Worm (Caenorhabditis elegans): ENCODE data around the gene C50B6.9.

Gene C50B6.9

DNA sequence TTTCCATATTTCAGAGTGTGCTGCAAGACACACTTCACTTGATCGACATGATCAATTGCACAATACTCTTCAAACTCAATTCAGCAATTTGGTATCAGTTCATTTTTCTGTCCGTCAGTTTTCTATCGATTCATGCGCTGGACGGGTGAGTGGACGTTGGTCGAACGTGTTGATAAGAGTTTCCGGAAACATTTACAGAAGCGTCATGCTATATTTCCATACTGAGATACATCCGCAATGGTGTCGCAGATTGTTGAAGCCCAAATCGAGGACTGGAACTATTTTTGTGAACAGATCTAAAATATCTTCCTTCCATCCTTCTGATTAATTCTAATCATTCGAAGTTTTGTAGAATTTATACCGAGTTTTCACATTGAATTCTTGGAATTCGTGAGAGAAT, 33.5 kb downstream of the C50B6.9 start:
- TF ChIP-seq efl-1 (optimal IDR thresholded peaks at IDR 0.05) (no peak), efl-1 (GFP tag; optimal IDR thresholded peaks at IDR 0.05 in 1 of 2) (peak in 1 of 2 experiments; percentile 93), ceh-63 (GFP tag; optimal IDR thresholded peaks at IDR 0.05) (no peak), nhr-19 (GFP tag; conservative IDR thresholded peaks at IDR 0.05) (no peak), lin-35 (GFP tag; optimal IDR thresholded peaks at IDR 0.05) (peak in 1 of 2 experiments; percentile 0), grh-1 (GFP tag; IDR thresholded peaks at IDR 0.05) (peak; percentile 16; the same call in 1 of the 2 replicates), lir-3 (tag; optimal IDR thresholded peaks at IDR 0.05; ENCODE audit: poor library complexity) (no peak), aly-2 (tag; optimal IDR thresholded peaks at IDR 0.05) (no peak), jun-1 (tag; optimal IDR thresholded peaks at IDR 0.05) (no peak), unc-98 (GFP tag; IDR thresholded peaks at IDR 0.05) (no peak), mep-1 (tag; optimal IDR thresholded peaks at IDR 0.05) (no peak), elt-2 (tag; optimal IDR thresholded peaks at IDR 0.05) (peak; percentile 81)

DNA sequence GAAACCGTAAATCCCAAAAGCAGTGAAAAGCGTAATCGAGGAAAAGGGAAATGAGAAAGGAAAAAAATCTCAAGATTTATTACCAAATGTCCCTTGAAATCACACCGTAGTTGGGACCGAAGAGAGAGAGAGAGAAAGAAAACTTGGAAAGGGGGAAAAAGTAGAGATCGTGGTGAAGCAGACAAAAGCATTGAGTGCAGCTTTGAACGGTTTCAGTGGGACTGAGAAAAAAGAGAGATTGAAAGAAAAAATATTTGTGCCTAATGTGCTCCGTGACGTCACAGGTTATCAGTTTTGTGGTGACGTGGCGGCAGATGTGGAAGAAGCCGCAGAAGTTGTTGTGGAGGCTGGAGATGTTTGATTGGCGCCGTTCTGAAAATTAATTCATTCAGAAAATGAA, 34.1 kb downstream of the C50B6.9 start:
- TF ChIP-seq nhr-84 (tag; optimal IDR thresholded peaks at IDR 0.05) (no peak), nhr-85 (tag) (peak; percentile 23), blmp-1 (tag; optimal IDR thresholded peaks at IDR 0.05) (peak; percentile 63), efl-3 (GFP tag; optimal IDR thresholded peaks at IDR 0.05) (no peak), ceh-82 (tag; optimal IDR thresholded peaks at IDR 0.05) (no peak)

DNA sequence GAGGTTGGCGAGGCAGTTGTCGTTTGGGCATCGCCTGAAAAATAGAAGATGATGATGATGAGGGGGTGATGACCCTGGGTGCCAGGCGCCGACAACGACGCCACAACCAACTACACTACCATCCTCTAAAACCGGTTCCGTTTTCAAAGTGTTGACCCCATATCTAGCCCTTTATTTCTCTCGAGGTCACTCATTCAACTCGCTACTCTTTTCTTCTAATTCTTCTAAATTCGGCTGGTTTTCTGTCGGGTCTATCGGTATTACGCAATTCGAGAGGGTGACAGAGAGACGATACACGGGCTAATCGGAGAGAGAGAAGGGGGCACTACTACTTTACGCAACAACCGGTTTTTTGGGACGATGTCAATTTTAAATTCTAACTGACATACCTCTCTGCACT, 35.2 kb downstream of the C50B6.9 start:
- TF ChIP-seq egl-27 (tag; optimal IDR thresholded peaks at IDR 0.05), result peak; percentile 19 to 38
- peak; percentile 10 for TF ChIP-seq hpl-2 (GFP tag; optimal IDR thresholded peaks at IDR 0.05)
- TF ChIP-seq aly-2 (tag; optimal IDR thresholded peaks at IDR 0.05), result no peak
- peak; percentile 21 to 69 for TF ChIP-seq lin-35 (GFP tag; optimal IDR thresholded peaks at IDR 0.05)
- no peak for TF ChIP-seq ama-1 (optimal IDR thresholded peaks at IDR 0.05)
- no peak for TF ChIP-seq snpc-4 (tag; optimal IDR thresholded peaks at IDR 0.05)
- TF ChIP-seq ztf-11 (tag; optimal IDR thresholded peaks at IDR 0.05), result no peak
- TF ChIP-seq rnt-1 (tag; optimal IDR thresholded peaks at IDR 0.05), result peak; percentile 38
- no peak for TF ChIP-seq sptf-1 (tag; optimal IDR thresholded peaks at IDR 0.05)
- peak; percentile 81 for TF ChIP-seq mep-1 (tag; optimal IDR thresholded peaks at IDR 0.05)
- no peak for TF ChIP-seq elt-2 (tag; optimal IDR thresholded peaks at IDR 0.05)
- TF ChIP-seq unc-98 (GFP tag; IDR thresholded peaks at IDR 0.05), result no peak
- TF ChIP-seq nhr-19 (GFP tag; conservative IDR thresholded peaks at IDR 0.05), result peak; percentile 63
- TF ChIP-seq ces-1 (GFP tag; optimal IDR thresholded peaks at IDR 0.05), result no peak
- TF ChIP-seq elt-3 (tag; optimal IDR thresholded peaks at IDR 0.05), result peak in 5 of 6 experiments; percentile 59 to 96 (median 93)
- TF ChIP-seq sup-37 (GFP tag; optimal IDR thresholded peaks at IDR 0.05), result no peak
- TF ChIP-seq ceh-90 (tag; optimal IDR thresholded peaks at IDR 0.05), result no peak
- peak; percentile 31 for TF ChIP-seq jun-1 (tag; optimal IDR thresholded peaks at IDR 0.05)
- no peak for TF ChIP-seq unc-62 (GFP tag; optimal IDR thresholded peaks at IDR 0.05)
- TF ChIP-seq C34B4.2 (tag; optimal IDR thresholded peaks at IDR 0.05), result no peak
- no peak for TF ChIP-seq hlh-17 (GFP tag; optimal IDR thresholded peaks at IDR 0.05; ENCODE audit: borderline replicate concordance)
- TF ChIP-seq mdl-1 (tag; optimal IDR thresholded peaks at IDR 0.05), result peak in 1 of 2 experiments; percentile 68
- TF ChIP-seq unc-86 (tag; optimal IDR thresholded peaks at IDR 0.05), result no peak
- TF ChIP-seq lsy-2 (tag; optimal IDR thresholded peaks at IDR 0.05), result peak; percentile 63 to 75
- TF ChIP-seq nhr-12 (tag; optimal IDR thresholded peaks at IDR 0.05), result no peak
- peak; percentile 84 for TF ChIP-seq nhr-90 (tag; optimal IDR thresholded peaks at IDR 0.05; ENCODE audit: poor library complexity)
- peak; percentile 59 for TF ChIP-seq unc-130 (tag; optimal IDR thresholded peaks at IDR 0.05)
- no peak for TF ChIP-seq alr-1 (tag; optimal IDR thresholded peaks at IDR 0.05; ENCODE audit: borderline replicate concordance)
- TF ChIP-seq zip-4 (GFP tag; optimal IDR thresholded peaks at IDR 0.05), result peak; percentile 44
- TF ChIP-seq Y116A8C.19 (tag; optimal IDR thresholded peaks at IDR 0.05; ENCODE audit: borderline replicate concordance), result no peak
- TF ChIP-seq unc-30 (tag; optimal IDR thresholded peaks at IDR 0.05), result no peak
- no peak for TF ChIP-seq nhr-76 (tag; optimal IDR thresholded peaks at IDR 0.05)
- peak in 2 of 3 experiments; percentile 23 to 63 for TF ChIP-seq dpl-1 (GFP tag; optimal IDR thresholded peaks at IDR 0.05)
- TF ChIP-seq grh-1 (GFP tag; IDR thresholded peaks at IDR 0.05), result peak; percentile 100
- TF ChIP-seq zag-1 (tag; optimal IDR thresholded peaks at IDR 0.05), result no peak
- TF ChIP-seq aha-1 (tag; optimal IDR thresholded peaks at IDR 0.05), result no peak
- no peak for TF ChIP-seq sox-4 (tag; optimal IDR thresholded peaks at IDR 0.05)
- peak; percentile 86 for TF ChIP-seq nhr-71 (tag; optimal IDR thresholded peaks at IDR 0.05)
- TF ChIP-seq irx-1 (tag; optimal IDR thresholded peaks at IDR 0.05), result peak; percentile 62

All from whole organism, L1 larva.